Fruit fly (Drosophila melanogaster): ENCODE results near the gene Smox.

The Smox gene

dm6 chrX:8163452-8163851 is 21.4 kb upstream of the Smox start (continued):
- TF ChIP-seq lz (GFP tag; optimal IDR thresholded peaks at IDR 0.05) (no peak), dac (GFP tag; optimal IDR thresholded peaks at IDR 0.05) (no peak), CG15336 (GFP tag; IDR thresholded peaks at IDR 0.05) (peak; percentile 74), CG8119 (GFP tag; IDR thresholded peaks at IDR 0.05) (peak; percentile 63; the same call in 2 of the 3 replicates), CG31627 (GFP tag; optimal IDR thresholded peaks at IDR 0.05) (no peak), Eip93F (GFP tag; optimal IDR thresholded peaks at IDR 0.05) (no peak), Met (GFP tag; optimal IDR thresholded peaks at IDR 0.05) (no peak), Hr39 (GFP tag; optimal IDR thresholded peaks at IDR 0.05) (no peak), Blimp-1 (GFP tag; optimal IDR thresholded peaks at IDR 0.05) (no peak), Eip78C (GFP tag) (peak; percentile 73), Lpt (GFP tag; optimal IDR thresholded peaks at IDR 0.05) (peak; percentile 20)

dm6 chrX:8162692-8163091 is 20.6 kb upstream of the Smox start, which contains the start of gene CG10761:
Gene CG10761 (minus strand): TSS chrX:8162792.
- no peak for TF ChIP-seq Hr39 (GFP tag; optimal IDR thresholded peaks at IDR 0.05)
- TF ChIP-seq CG34406 (GFP tag; optimal IDR thresholded peaks at IDR 0.05): no peak
- TF ChIP-seq topi (GFP tag; optimal IDR thresholded peaks at IDR 0.05): no peak
- TF ChIP-seq CG31627 (GFP tag; optimal IDR thresholded peaks at IDR 0.05): no peak
- TF ChIP-seq CG6163 (GFP tag; IDR thresholded peaks at IDR 0.05): no peak
- TF ChIP-seq esn (GFP tag; optimal IDR thresholded peaks at IDR 0.05): no peak
- TF ChIP-seq CG10669 (GFP tag; optimal IDR thresholded peaks at IDR 0.05): no peak
- TF ChIP-seq Gug (GFP tag; IDR thresholded peaks at IDR 0.05): no peak
- no peak for TF ChIP-seq achi (GFP tag; optimal IDR thresholded peaks at IDR 0.05)
- TF ChIP-seq Eip75B (GFP tag; optimal IDR thresholded peaks at IDR 0.05): no peak
- TF ChIP-seq pdm3 (GFP tag; optimal IDR thresholded peaks at IDR 0.05): no peak

dm6 chrX:8159754-8160153 is 17.7 kb upstream of the Smox start, which contains the start of gene CG15337:
Gene CG15337 (plus strand): TSS chrX:8160054.
- no peak for TF ChIP-seq salr (GFP tag; optimal IDR thresholded peaks at IDR 0.05)
- TF ChIP-seq ss (GFP tag; optimal IDR thresholded peaks at IDR 0.05): no peak
- no peak for TF ChIP-seq CG11762 (GFP tag; optimal IDR thresholded peaks at IDR 0.05; ENCODE audit: insufficient read depth)
- no peak for TF ChIP-seq Hr39 (GFP tag; optimal IDR thresholded peaks at IDR 0.05)
- no peak for TF ChIP-seq Smox (GFP tag; optimal IDR thresholded peaks at IDR 0.05)
- TF ChIP-seq Eip78C (GFP tag): no peak
- TF ChIP-seq CG11294 (GFP tag; IDR thresholded peaks at IDR 0.05): no peak
- no peak for TF ChIP-seq CG7368 (GFP tag; optimal IDR thresholded peaks at IDR 0.05)
- no peak for TF ChIP-seq Ets96B (tag; optimal IDR thresholded peaks at IDR 0.05)
- no peak for TF ChIP-seq CG6276 (GFP tag; optimal IDR thresholded peaks at IDR 0.05)
- TF ChIP-seq spab (GFP tag; optimal IDR thresholded peaks at IDR 0.05): no peak
- TF ChIP-seq esn (GFP tag; optimal IDR thresholded peaks at IDR 0.05): no peak
- TF ChIP-seq CG9139 (GFP tag; optimal IDR thresholded peaks at IDR 0.05): no peak
- TF ChIP-seq Hr4 (GFP tag; optimal IDR thresholded peaks at IDR 0.05): no peak
- TF ChIP-seq topi (GFP tag; optimal IDR thresholded peaks at IDR 0.05): no peak
- TF ChIP-seq Lpt (GFP tag; optimal IDR thresholded peaks at IDR 0.05): no peak
- no peak for TF ChIP-seq Hr38 (GFP tag; optimal IDR thresholded peaks at IDR 0.05)
- TF ChIP-seq CG16779 (tag; optimal IDR thresholded peaks at IDR 0.05): no peak
- no peak for TF ChIP-seq Eip75B (GFP tag; optimal IDR thresholded peaks at IDR 0.05)
- no peak for TF ChIP-seq CG6854 (GFP tag; optimal IDR thresholded peaks at IDR 0.05)

- TF ChIP-seq dsx (GFP tag; optimal IDR thresholded peaks at IDR 0.05; ENCODE audit: poor library complexity, severe bottlenecking) (peak; percentile 28), eg (GFP tag; IDR thresholded peaks at IDR 0.05) (peak; percentile 24; the same call in 1 of the 3 replicates), svp (GFP tag) (peak; percentile 98), CG16779 (tag; optimal IDR thresholded peaks at IDR 0.05) (peak; percentile 49), CG1621 (tag; optimal IDR thresholded peaks at IDR 0.05) (peak; percentile 56), CG15336 (GFP tag; IDR thresholded peaks at IDR 0.05) (peak; percentile 55; the same call in 1 of the 2 replicates), Eip78C (GFP tag) (peak; percentile 40), net (GFP tag; optimal IDR thresholded peaks at IDR 0.05) (peak; percentile 36), CG9139 (GFP tag; optimal IDR thresholded peaks at IDR 0.05) (peak; percentile 81), CG3919 (GFP tag; optimal IDR thresholded peaks at IDR 0.05) (peak; percentile 21), CG8319 (GFP tag; optimal IDR thresholded peaks at IDR 0.05) (no peak), Hr39 (GFP tag; optimal IDR thresholded peaks at IDR 0.05) (no peak), CG7368 (GFP tag; optimal IDR thresholded peaks at IDR 0.05) (no peak), CG6808 (GFP tag; optimal IDR thresholded peaks at IDR 0.05) (peak; percentile 81), salr (GFP tag; optimal IDR thresholded peaks at IDR 0.05) (peak in 1 of 2 experiments; percentile 4), fd85E (GFP tag; optimal IDR thresholded peaks at IDR 0.05) (no peak), cyc (GFP tag; optimal IDR thresholded peaks at IDR 0.05) (no peak), Eip75B (GFP tag; optimal IDR thresholded peaks at IDR 0.05) (no peak), CG8119 (GFP tag; IDR thresholded peaks at IDR 0.05) (peak; percentile 41; the same call in 1 of the 3 replicates), CG6854 (GFP tag; optimal IDR thresholded peaks at IDR 0.05) (peak; percentile 60), spab (GFP tag; optimal IDR thresholded peaks at IDR 0.05) (peak; percentile 48), ss (GFP tag; optimal IDR thresholded peaks at IDR 0.05) (peak; percentile 85 to 87), CG6276 (GFP tag; optimal IDR thresholded peaks at IDR 0.05) (peak; percentile 82), CG10669 (GFP tag; optimal IDR thresholded peaks at IDR 0.05) (peak; percentile 6)
Observed at dm6 chrX:8158942-8159472, 16.9 kb upstream of the Smox start.

Data from whole organism, prepupa.